Fruit fly (Drosophila melanogaster): ENCODE results near the gene CG1271.

Gene CG1271

DNA sequence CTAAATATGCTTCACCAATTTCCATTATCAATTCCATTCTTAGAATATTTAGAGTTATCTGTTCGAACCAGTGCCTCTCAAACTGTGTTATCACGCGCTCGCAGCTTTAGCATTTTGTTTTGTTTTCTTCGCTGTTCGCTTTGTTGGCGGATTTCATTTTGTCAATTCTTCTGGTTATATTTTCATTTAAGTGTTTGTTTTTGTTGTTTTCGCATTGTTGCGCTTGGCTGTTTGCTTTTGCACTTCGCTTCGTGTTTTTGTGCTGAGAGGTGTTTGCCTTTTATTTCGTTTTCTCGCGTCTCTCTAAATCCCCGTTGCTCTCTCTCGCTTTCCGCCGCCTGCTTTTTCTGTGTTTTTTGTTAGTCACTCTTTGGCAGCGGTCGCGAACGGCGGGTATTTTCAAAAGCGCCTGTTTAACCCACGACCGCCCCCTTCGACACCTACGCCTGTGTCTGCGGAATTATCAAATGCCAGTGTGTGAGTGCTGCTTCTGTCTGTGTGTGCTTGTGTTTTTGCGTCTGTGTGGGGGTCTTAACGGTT is 25.3 kb downstream of the CG1271 start (continued):
- TF ChIP-seq h (optimal IDR thresholded peaks at IDR 0.05) (no peak), her (GFP tag; optimal IDR thresholded peaks at IDR 0.05) (peak; percentile 71), prd (optimal IDR thresholded peaks at IDR 0.05) (no peak), prd (GFP tag; IDR thresholded peaks at IDR 0.05) (no peak), nom (GFP tag; optimal IDR thresholded peaks at IDR 0.05) (peak; percentile 55), nerfin-2 (GFP tag; IDR thresholded peaks at IDR 0.05; ENCODE audit: partially characterized antibody) (no peak), row (GFP tag; IDR thresholded peaks at IDR 0.05) (peak; percentile 35; the same call in 1 of the 3 replicates), dmrt99B (tag; optimal IDR thresholded peaks at IDR 0.05) (peak; percentile 16), Myb (GFP tag; optimal IDR thresholded peaks at IDR 0.05) (peak; percentile 52), luna (GFP tag; optimal IDR thresholded peaks at IDR 0.05) (no peak), crol (GFP tag; IDR thresholded peaks at IDR 0.05) (peak; percentile 72), shn (GFP tag; optimal IDR thresholded peaks at IDR 0.05) (peak; percentile 8), aop (GFP tag; IDR thresholded peaks at IDR 0.05) (no peak), Trl (optimal IDR thresholded peaks at IDR 0.05) (peak; percentile 60 to 87), Trl (GFP tag; optimal IDR thresholded peaks at IDR 0.05) (peak; percentile 68), CG6272 (GFP tag; IDR thresholded peaks at IDR 0.05) (0 out of 2 replicates have a peak, but pooled peaks have one; percentile 13), hkb (optimal IDR thresholded peaks at IDR 0.05) (no peak), hkb (GFP tag; IDR thresholded peaks at IDR 0.05) (peak; percentile 59), jigr1 (GFP tag; IDR thresholded peaks at IDR 0.05) (no peak), sr (GFP tag; IDR thresholded peaks at IDR 0.05) (peak; percentile 96), da (GFP tag; optimal IDR thresholded peaks at IDR 0.05) (no peak), CG15073 (GFP tag; optimal IDR thresholded peaks at IDR 0.05) (no peak), oc (tag; optimal IDR thresholded peaks at IDR 0.05) (peak; percentile 80), CG18599 (GFP tag; optimal IDR thresholded peaks at IDR 0.05) (peak; percentile 59), cad (GFP tag; optimal IDR thresholded peaks at IDR 0.05) (peak; percentile 14), Rx (GFP tag; IDR thresholded peaks at IDR 0.05) (no peak), ab (GFP tag; optimal IDR thresholded peaks at IDR 0.05) (no peak), CG31224 (GFP tag; IDR thresholded peaks at IDR 0.05) (peak; percentile 37; the same call in 1 of the 2 replicates), NC2α (GFP tag; optimal IDR thresholded peaks at IDR 0.05) (no peak), HHEX (GFP tag; optimal IDR thresholded peaks at IDR 0.05) (peak; percentile 25), jing (GFP tag; optimal IDR thresholded peaks at IDR 0.05) (no peak), exex (tag; optimal IDR thresholded peaks at IDR 0.05) (peak; percentile 63), repo (GFP tag; optimal IDR thresholded peaks at IDR 0.05) (peak; percentile 31), CG7928 (GFP tag; optimal IDR thresholded peaks at IDR 0.05) (no peak), otp (GFP tag; IDR thresholded peaks at IDR 0.05) (peak; percentile 62; the same call in 1 of the 3 replicates), Eip74EF (GFP tag; optimal IDR thresholded peaks at IDR 0.05) (peak in 1 of 2 experiments; percentile 44), CG17186 (GFP tag; optimal IDR thresholded peaks at IDR 0.05) (no peak), CG32532 (GFP tag; IDR thresholded peaks at IDR 0.05) (peak; percentile 69), CG30431 (GFP tag; optimal IDR thresholded peaks at IDR 0.05) (no peak), CG9609 (GFP tag; optimal IDR thresholded peaks at IDR 0.05) (no peak), HLHmδ (GFP tag; optimal IDR thresholded peaks at IDR 0.05) (no peak), E2f2 (GFP tag; IDR thresholded peaks at IDR 0.05) (peak; percentile 54), Ets97D (GFP tag; optimal IDR thresholded peaks at IDR 0.05) (no peak), Scr (GFP tag; IDR thresholded peaks at IDR 0.05; ENCODE audit: partially characterized antibody) (no peak), kni (GFP tag; optimal IDR thresholded peaks at IDR 0.05) (peak; percentile 37), abd-A (tag; optimal IDR thresholded peaks at IDR 0.05) (peak; percentile 90), CG13123 (GFP tag; optimal IDR thresholded peaks at IDR 0.05) (peak; percentile 12), CG14014 (GFP tag; IDR thresholded peaks at IDR 0.05) (peak; percentile 57; the same call in 1 of the 2 replicates), CG5180 (GFP tag; optimal IDR thresholded peaks at IDR 0.05) (peak; percentile 81), Pdp1 (GFP tag; optimal IDR thresholded peaks at IDR 0.05) (peak; percentile 20 to 42), CG15269 (tag; optimal IDR thresholded peaks at IDR 0.05) (peak; percentile 56), CG12744 (GFP tag; optimal IDR thresholded peaks at IDR 0.05) (peak; percentile 4)
